Worm (Caenorhabditis elegans): ENCODE measurements around the gene F08G12.1.

The F08G12.1 gene

ce11 chrX:11270882-11271281 lies 34.8 kb downstream of the F08G12.1 start, which contains the start of gene ifa-1:
Gene ifa-1, plus strand, starts transcription at chrX:11271182.
- TF ChIP-seq nhr-77 (tag; optimal IDR thresholded peaks at IDR 0.05) (no peak), nhr-90 (tag; optimal IDR thresholded peaks at IDR 0.05; ENCODE audit: poor library complexity) (no peak), C04F5.9 (tag; optimal IDR thresholded peaks at IDR 0.05) (no peak), ceh-82 (tag; optimal IDR thresholded peaks at IDR 0.05) (no peak), mep-1 (tag; optimal IDR thresholded peaks at IDR 0.05) (no peak), C16A3.4 (tag; optimal IDR thresholded peaks at IDR 0.05) (no peak), dsc-1 (tag; optimal IDR thresholded peaks at IDR 0.05) (no peak), unc-30 (tag; optimal IDR thresholded peaks at IDR 0.05) (no peak), vab-15 (tag; optimal IDR thresholded peaks at IDR 0.05) (no peak), snu-23 (GFP tag; optimal IDR thresholded peaks at IDR 0.05) (no peak), ces-1 (GFP tag; optimal IDR thresholded peaks at IDR 0.05) (no peak), lsy-2 (tag; optimal IDR thresholded peaks at IDR 0.05) (no peak), pax-3 (tag; optimal IDR thresholded peaks at IDR 0.05) (no peak), efl-1 (optimal IDR thresholded peaks at IDR 0.05) (no peak), efl-1 (GFP tag; optimal IDR thresholded peaks at IDR 0.05 in 1 of 2) (no peak), lin-13 (GFP tag; optimal IDR thresholded peaks at IDR 0.05) (no peak), unc-62 (GFP tag; optimal IDR thresholded peaks at IDR 0.05) (no peak), ztf-11 (tag; optimal IDR thresholded peaks at IDR 0.05) (no peak), xbp-1 (tag; optimal IDR thresholded peaks at IDR 0.05) (no peak), nhr-71 (tag; optimal IDR thresholded peaks at IDR 0.05) (no peak), sup-37 (GFP tag; optimal IDR thresholded peaks at IDR 0.05) (no peak)

ce11 chrX:11268970-11269369 lies 36.7 kb downstream of the F08G12.1 start, which contains the start of gene C03A3.3:
Gene C03A3.3, minus strand, starts transcription at chrX:11269070.
- TF ChIP-seq nhr-77 (tag; optimal IDR thresholded peaks at IDR 0.05) (no peak), zip-4 (GFP tag; optimal IDR thresholded peaks at IDR 0.05) (no peak), ceh-88 (GFP tag; IDR thresholded peaks at IDR 0.05) (no peak), nhr-47 (tag; optimal IDR thresholded peaks at IDR 0.05) (no peak), irx-1 (tag; optimal IDR thresholded peaks at IDR 0.05) (no peak), C34B4.2 (tag; optimal IDR thresholded peaks at IDR 0.05) (no peak), lin-15B (tag; optimal IDR thresholded peaks at IDR 0.05) (no peak), efl-3 (GFP tag; optimal IDR thresholded peaks at IDR 0.05) (no peak), fkh-10 (GFP tag; optimal IDR thresholded peaks at IDR 0.05) (no peak), mab-9 (GFP tag; IDR thresholded peaks at IDR 0.05) (no peak), snpc-4 (tag; optimal IDR thresholded peaks at IDR 0.05) (no peak), nhr-71 (tag; optimal IDR thresholded peaks at IDR 0.05) (no peak), C16A3.4 (tag; optimal IDR thresholded peaks at IDR 0.05) (no peak), tbx-2 (tag; optimal IDR thresholded peaks at IDR 0.05) (no peak), jun-1 (tag; optimal IDR thresholded peaks at IDR 0.05) (no peak), swsn-7 (tag; optimal IDR thresholded peaks at IDR 0.05) (no peak), lin-13 (GFP tag; optimal IDR thresholded peaks at IDR 0.05) (no peak), unc-98 (GFP tag; IDR thresholded peaks at IDR 0.05) (no peak)

DNA sequence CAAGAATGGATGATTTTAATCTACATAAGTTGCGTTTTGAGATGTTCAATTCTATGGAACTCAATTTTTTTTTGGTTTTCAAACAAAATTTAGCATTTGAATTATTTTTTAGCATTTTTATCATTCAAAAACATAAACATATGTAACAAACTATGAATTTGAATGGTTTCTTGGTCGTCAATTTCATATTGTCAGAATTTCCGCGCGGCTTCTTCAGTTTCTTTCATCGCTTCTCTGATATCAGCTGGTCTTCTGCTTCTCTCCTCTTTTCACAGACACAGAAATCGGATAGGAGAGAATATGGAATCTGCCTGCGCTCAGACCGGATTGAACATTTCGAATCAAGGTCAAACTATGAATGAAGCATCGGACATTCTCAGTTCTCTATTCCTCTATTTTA lies 39.0 kb downstream of the F08G12.1 start, which contains the start of gene C03A3.9:
Gene C03A3.9 (plus strand): TSS at position 301 of the 400 bp plus-strand sequence.
- TF ChIP-seq ceh-88 (GFP tag; IDR thresholded peaks at IDR 0.05) (no peak), blmp-1 (tag; optimal IDR thresholded peaks at IDR 0.05) (peak; percentile 14)

DNA sequence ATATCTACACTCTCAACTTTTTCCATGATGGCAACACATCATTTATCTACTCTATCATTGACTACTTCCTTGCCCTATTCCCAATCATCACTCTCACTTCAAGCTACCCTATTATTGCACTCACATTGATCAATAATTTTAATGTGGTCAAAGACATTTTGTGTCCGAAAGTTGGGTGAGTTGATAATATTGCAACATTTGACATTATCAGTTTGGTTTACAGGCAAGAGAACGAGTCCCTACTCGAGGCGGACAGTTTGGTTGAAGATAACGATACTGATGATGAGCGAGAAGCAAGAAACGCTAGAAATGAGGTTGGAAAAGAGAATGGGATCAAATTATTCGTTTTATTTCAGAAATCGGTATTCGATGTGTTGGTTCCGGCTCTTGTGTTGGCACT lies 41.0 kb downstream of the F08G12.1 start:
- TF ChIP-seq C04F5.9 (tag; optimal IDR thresholded peaks at IDR 0.05) (no peak), efl-1 (optimal IDR thresholded peaks at IDR 0.05) (no peak), efl-1 (GFP tag; optimal IDR thresholded peaks at IDR 0.05 in 1 of 2) (no peak), lin-13 (GFP tag; optimal IDR thresholded peaks at IDR 0.05) (no peak), tbx-2 (tag; optimal IDR thresholded peaks at IDR 0.05) (no peak), lin-14 (GFP tag; optimal IDR thresholded peaks at IDR 0.05) (peak; percentile 20), fkh-4 (tag; optimal IDR thresholded peaks at IDR 0.05; ENCODE audit: borderline replicate concordance) (no peak), lin-39 (tag; optimal IDR thresholded peaks at IDR 0.05) (no peak), fos-1 (tag; optimal IDR thresholded peaks at IDR 0.05) (no peak), lir-3 (tag; optimal IDR thresholded peaks at IDR 0.05; ENCODE audit: poor library complexity) (no peak), sup-37 (GFP tag; optimal IDR thresholded peaks at IDR 0.05) (no peak), C34B4.2 (tag; optimal IDR thresholded peaks at IDR 0.05) (no peak), lsy-2 (tag; optimal IDR thresholded peaks at IDR 0.05) (no peak), F16B12.6 (tag; optimal IDR thresholded peaks at IDR 0.05) (no peak), snu-23 (GFP tag; optimal IDR thresholded peaks at IDR 0.05) (no peak), egl-27 (tag; optimal IDR thresholded peaks at IDR 0.05) (no peak), ceh-8 (GFP tag; optimal IDR thresholded peaks at IDR 0.05) (no peak), nhr-90 (tag; optimal IDR thresholded peaks at IDR 0.05; ENCODE audit: poor library complexity) (no peak), ztf-4 (tag; optimal IDR thresholded peaks at IDR 0.05) (no peak), lin-35 (GFP tag; optimal IDR thresholded peaks at IDR 0.05) (peak in 1 of 2 experiments; percentile 32), elt-2 (tag; optimal IDR thresholded peaks at IDR 0.05) (peak; percentile 71)

Measured in whole organism, L1 larva.